Fruit fly (Drosophila melanogaster) whole organism, embryonic: Measurements from ENCODE around the gene Pisd.

ENCODE experiments used
- Adf1 ChIP-seq: fragments of 200-800 bp; sonication (Bioruptor generic); IDR thresholded peaks from 2 replicates; pipeline ENCODE4 v1.3.6; 2022; ENCODE audit warnings: missing biosample characterization, missing genetic modification characterization
- Asciz ChIP-seq: fragments of 200-800 bp; sonication (Bioruptor generic); optimal IDR thresholded peaks from 2 replicates; lab custom pipeline; 2017; ENCODE audit warnings: missing biosample characterization, mild to moderate bottlenecking, missing genetic modification characterization, missing genetic modification reagents
- Atf-2 ChIP-seq: fragments of 200-800 bp; sonication (Bioruptor generic); optimal IDR thresholded peaks from 2 replicates; lab custom pipeline; 2016; ENCODE audit warnings: missing biosample characterization, missing genetic modification characterization
- Atf6 ChIP-seq: fragments of 200-800 bp; sonication (Bioruptor generic); IDR thresholded peaks from 2 replicates; pipeline ENCODE4 v1.3.6; 2022; ENCODE audit warnings: missing biosample characterization, missing genetic modification characterization
- CG10543 ChIP-seq: fragments of 200-800 bp; sonication (Bioruptor generic); optimal IDR thresholded peaks from 3 replicates; lab custom pipeline; 2017; ENCODE audit warnings: missing biosample characterization, mild to moderate bottlenecking, missing genetic modification characterization, moderate library complexity
- CG14860 ChIP-seq: fragments of 200-800 bp; sonication (Bioruptor generic); IDR thresholded peaks from 3 replicates; pipeline ENCODE4 v1.3.6; 2022; ENCODE audit warnings: missing biosample characterization, missing genetic modification characterization; ENCODE audit not compliant: partially characterized antibody
- CG1832 ChIP-seq: fragments of 200-800 bp; sonication (Bioruptor generic); optimal IDR thresholded peaks from 2 replicates; lab custom pipeline; 2017; ENCODE audit warnings: missing biosample characterization, mild to moderate bottlenecking, missing genetic modification characterization, inconsistent platforms
- CG18599 ChIP-seq: fragments of 200-800 bp; sonication (Bioruptor generic); optimal IDR thresholded peaks from 3 replicates; lab custom pipeline; 2017; ENCODE audit warnings: missing biosample characterization, missing genetic modification characterization, mild to moderate bottlenecking, moderate library complexity, missing genetic modification reagents
- CG18619 ChIP-seq: fragments of 200-800 bp; sonication (Bioruptor generic); optimal IDR thresholded peaks from 3 replicates; lab custom pipeline; 2017; ENCODE audit warnings: missing biosample characterization, mild to moderate bottlenecking, missing genetic modification characterization
- CG2120 ChIP-seq: fragments of 200-800 bp; sonication (Bioruptor generic); optimal IDR thresholded peaks from 3 replicates; lab custom pipeline; 2016; ENCODE audit warnings: missing biosample characterization, missing genetic modification characterization
- CG2202 ChIP-seq: fragments of 200-800 bp; sonication (Bioruptor generic); optimal IDR thresholded peaks from 2 replicates; lab custom pipeline; 2018; ENCODE audit warnings: missing biosample characterization, mild to moderate bottlenecking, missing genetic modification characterization
- CG2875 ChIP-seq: fragments of 200-800 bp; sonication (Bioruptor generic); optimal IDR thresholded peaks from 2 replicates; lab custom pipeline; 2017; ENCODE audit warnings: missing biosample characterization, mild to moderate bottlenecking, missing genetic modification characterization, missing genetic modification reagents
- CG32767 ChIP-seq: fragments of 200-800 bp; sonication (Bioruptor generic); IDR thresholded peaks from 2 replicates; pipeline ENCODE4 v1.3.6; 2022; ENCODE audit warnings: missing biosample characterization, missing genetic modification characterization
- CG3407 ChIP-seq: fragments of 200-800 bp; sonication (Bioruptor generic); optimal IDR thresholded peaks from 2 replicates; lab custom pipeline; 2018; ENCODE audit warnings: missing biosample characterization, mild to moderate bottlenecking, missing genetic modification characterization
- CG34224 ChIP-seq: fragments of 200-800 bp; sonication (Bioruptor generic); IDR thresholded peaks from 3 replicates; pipeline ENCODE4 v1.3.6; 2022; ENCODE audit warnings: missing biosample characterization, missing genetic modification characterization; ENCODE audit not compliant: partially characterized antibody
- CG4820 ChIP-seq: fragments of 200-800 bp; sonication (Bioruptor generic); optimal IDR thresholded peaks from 3 replicates; lab custom pipeline; 2016; ENCODE audit warnings: missing biosample characterization, missing genetic modification characterization
- CG6175 ChIP-seq: fragments of 200-800 bp; sonication (Bioruptor generic); IDR thresholded peaks from 3 replicates; pipeline ENCODE4 v1.3.6; 2022; ENCODE audit warnings: missing biosample characterization, missing genetic modification characterization
- CG8089 ChIP-seq: fragments of 200-800 bp; sonication (Bioruptor generic); optimal IDR thresholded peaks from 3 replicates; lab custom pipeline; 2016; ENCODE audit warnings: missing biosample characterization, missing genetic modification characterization
- CG8944 ChIP-seq: fragments of 200-800 bp; sonication (Bioruptor generic); optimal IDR thresholded peaks from 3 replicates; lab custom pipeline; 2016; ENCODE audit warnings: missing biosample characterization, missing genetic modification characterization
- Dll ChIP-seq: fragments of 200-800 bp; sonication (Bioruptor generic); IDR thresholded peaks from 4 replicates; pipeline ENCODE4 v1.3.6; 2022; ENCODE audit warnings: missing biosample characterization, missing genetic modification characterization; ENCODE audit not compliant: partially characterized antibody
- Drgx ChIP-seq: fragments of 200-800 bp; sonication (Bioruptor generic); IDR thresholded peaks from 2 replicates; pipeline ENCODE4 v1.3.6; 2022; ENCODE audit warnings: missing biosample characterization, missing genetic modification characterization
- ERR ChIP-seq: fragments of 200-800 bp; sonication (Bioruptor generic); optimal IDR thresholded peaks from 2 replicates; lab custom pipeline; 2016; ENCODE audit warnings: missing biosample characterization, missing genetic modification characterization
- Hr3 ChIP-seq: fragments of 200-800 bp; sonication (Bioruptor generic); optimal IDR thresholded peaks from 3 replicates; lab custom pipeline; 2016; ENCODE audit warnings: missing biosample characterization, missing genetic modification characterization
- Hsf ChIP-seq: fragments of 200-800 bp; sonication (Bioruptor generic); optimal IDR thresholded peaks from 3 replicates; lab custom pipeline; 2016; ENCODE audit warnings: missing biosample characterization, missing genetic modification characterization
- Med ChIP-seq: fragments of 200-800 bp; sonication (Bioruptor generic); peaks from one replicate; lab custom pipeline; 2016; ENCODE audit warnings: missing biosample characterization, missing genetic modification characterization, mild to moderate bottlenecking, inconsistent platforms, moderate library complexity
- Myb ChIP-seq: fragments of 200-800 bp; sonication (Bioruptor generic); optimal IDR thresholded peaks from 2 replicates; lab custom pipeline; 2016; ENCODE audit warnings: missing biosample characterization, missing genetic modification characterization
- Nf-YA ChIP-seq: fragments of 200-800 bp; sonication (Bioruptor generic); IDR thresholded peaks from 2 replicates; pipeline ENCODE4 v1.3.6; 2022; ENCODE audit warnings: missing biosample characterization, missing genetic modification characterization
- Opbp ChIP-seq: fragments of 200-800 bp; sonication (Bioruptor generic); IDR thresholded peaks from 3 replicates; pipeline ENCODE4 v1.3.6; 2022; ENCODE audit warnings: missing biosample characterization, missing genetic modification characterization; ENCODE audit not compliant: partially characterized antibody
- Sry-δ ChIP-seq: fragments of 200-800 bp; sonication (Bioruptor generic); optimal IDR thresholded peaks from 2 replicates; lab custom pipeline; 2016; ENCODE audit warnings: missing biosample characterization, missing genetic modification characterization
- amos ChIP-seq: fragments of 200-800 bp; sonication (Bioruptor generic); IDR thresholded peaks from 2 replicates; pipeline ENCODE4 v1.3.6; 2022; ENCODE audit warnings: missing biosample characterization, missing genetic modification characterization; ENCODE audit not compliant: partially characterized antibody
- bsh ChIP-seq, 2 experiments: fragments of 200-800 bp; sonication (Bioruptor generic); optimal IDR thresholded peaks; 2 replicates each; lab custom pipeline; 2017 to 2018; ENCODE audit warnings: mild to moderate bottlenecking in 2 of 2, missing biosample characterization in 2 of 2, missing genetic modification characterization in 2 of 2, moderate library complexity in 1 of 2
- cad ChIP-seq: fragments of >200 bp; optimal IDR thresholded peaks from 2 replicates; lab custom pipeline; 2017; ENCODE audit warnings: missing biosample characterization, missing genetic modification characterization
- dmrt11E ChIP-seq: fragments of 200-800 bp; sonication (Bioruptor generic); optimal IDR thresholded peaks from 3 replicates; lab custom pipeline; 2018; ENCODE audit warnings: missing biosample characterization, mild to moderate bottlenecking, missing genetic modification characterization, moderate library complexity
- dpn ChIP-seq, 2 experiments: fragments of 200-800 bp; sonication (Bioruptor generic); optimal IDR thresholded peaks; 3 replicates each; lab custom pipeline; 2016; ENCODE audit warnings: missing biosample characterization in 2 of 2, missing genetic modification characterization in 2 of 2
- dysf ChIP-seq: fragments of 200-800 bp; sonication (Bioruptor generic); IDR thresholded peaks from 3 replicates; pipeline ENCODE4 v1.3.6; 2022; ENCODE audit warnings: missing biosample characterization, missing genetic modification characterization
- eve ChIP-seq, 2 experiments: fragments of >200 bp; optimal IDR thresholded peaks; 2 replicates each; lab custom pipeline; 2017; ENCODE audit warnings: missing biosample characterization in 2 of 2, missing genetic modification characterization in 2 of 2
- fd64A ChIP-seq: fragments of 200-800 bp; sonication (Bioruptor generic); optimal IDR thresholded peaks from 3 replicates; lab custom pipeline; 2018; ENCODE audit warnings: missing biosample characterization, mild to moderate bottlenecking, missing genetic modification characterization
- hkb ChIP-seq, 2 experiments: fragments of 200-800 bp in 1 of 2; fragments of >200 bp in 1 of 2; sonication (Bioruptor generic) in 1 of 2; IDR thresholded peaks in 1 of 2; optimal IDR thresholded peaks in 1 of 2; 2 replicates each; pipeline versions ENCODE4 v1.3.6 to Lab custom; 2017 to 2022; ENCODE audit warnings: missing biosample characterization in 1 of 2, missing genetic modification characterization in 1 of 2
- ind ChIP-seq: fragments of 200-800 bp; sonication (Bioruptor generic); optimal IDR thresholded peaks from 3 replicates; lab custom pipeline; 2016; ENCODE audit warnings: missing biosample characterization, missing genetic modification characterization
- luna ChIP-seq: fragments of 200-800 bp; sonication (Bioruptor generic); optimal IDR thresholded peaks from 2 replicates; lab custom pipeline; 2016; ENCODE audit warnings: missing biosample characterization, missing genetic modification characterization
- nerfin-2 ChIP-seq: fragments of 200-800 bp; sonication (Bioruptor generic); IDR thresholded peaks from 2 replicates; pipeline ENCODE4 v1.3.6; 2022; ENCODE audit warnings: missing biosample characterization, missing genetic modification characterization; ENCODE audit not compliant: partially characterized antibody
- pum ChIP-seq: fragments of 200-800 bp; sonication (Bioruptor generic); optimal IDR thresholded peaks from 2 replicates; lab custom pipeline; 2016; ENCODE audit warnings: missing biosample characterization, missing genetic modification characterization
- scrt ChIP-seq: fragments of 200-800 bp; sonication (Bioruptor generic); optimal IDR thresholded peaks from 2 replicates; lab custom pipeline; 2018; ENCODE audit warnings: missing biosample characterization, mild to moderate bottlenecking, missing genetic modification characterization, moderate library complexity
- sisA ChIP-seq: fragments of 200-800 bp; sonication (Bioruptor generic); IDR thresholded peaks from 2 replicates; pipeline ENCODE4 v1.3.6; 2022; ENCODE audit warnings: missing biosample characterization, missing genetic modification characterization
- tap ChIP-seq: fragments of 200-800 bp; optimal IDR thresholded peaks from 3 replicates; lab custom pipeline; 2019; ENCODE audit warnings: missing biosample characterization, mild to moderate bottlenecking, missing genetic modification characterization, moderate library complexity
- tll ChIP-seq, 2 experiments: fragments of 200-800 bp in 1 of 2; fragments of >200 bp in 1 of 2; sonication (Bioruptor generic) in 1 of 2; optimal IDR thresholded peaks; 2 replicates each; lab custom pipeline; 2017 to 2019; ENCODE audit warnings: missing biosample characterization in 2 of 2, missing genetic modification characterization in 2 of 2, mild to moderate bottlenecking in 1 of 2, moderate library complexity in 1 of 2
- trem ChIP-seq: fragments of 200-800 bp; optimal IDR thresholded peaks from 3 replicates; lab custom pipeline; 2019; ENCODE audit warnings: missing biosample characterization, mild to moderate bottlenecking, missing genetic modification characterization, moderate library complexity
- ttk ChIP-seq: fragments of 200-800 bp; sonication (Bioruptor generic); IDR thresholded peaks from 2 replicates; pipeline ENCODE4 v2.1.2; 2022; ENCODE audit warnings: missing biosample characterization, missing genetic modification characterization
- wdn ChIP-seq: fragments of 200-800 bp; sonication (Bioruptor generic); IDR thresholded peaks from 2 replicates; pipeline ENCODE4 v1.3.6; 2022; ENCODE audit warnings: missing biosample characterization, missing genetic modification characterization

Pisd gene

dm6 chr3R:24047226-24047976, 3.2 kb upstream of the Pisd start, which contains the start of gene CG5986 (continued):
- TF ChIP-seq ind (GFP tag; lab: Kevin White, UChicago) (no peak), eve (GFP tag; optimal IDR thresholded peaks at IDR 0.05; lab: Kevin White, UChicago) (no peak), CG2120 (no peak), scrt (GFP tag; lab: Kevin White, UChicago) (no peak), CG2202 (no peak), fd64A (GFP tag; lab: Kevin White, UChicago) (no peak), Med (GFP tag; lab: Kevin White, UChicago) (peak; percentile 72), CG18599 (GFP tag; lab: Kevin White, UChicago) (peak; percentile 3), Opbp (GFP tag; lab: Robert Waterston, UW) (no peak), Nf-YA (GFP tag; lab: Robert Waterston, UW) (no peak), cad (no peak), CG14860 (no peak), Hr3 (GFP tag; lab: Kevin White, UChicago) (no peak), CG4820 (GFP tag; lab: Kevin White, UChicago) (no peak), Drgx (peak; percentile 72), CG1832 (GFP tag; lab: Kevin White, UChicago) (no peak), luna (no peak), hkb (optimal IDR thresholded peaks at IDR 0.05; lab: Kevin White, UChicago) (no peak), hkb (GFP tag; IDR thresholded peaks at IDR 0.05; lab: Robert Waterston, UW) (no peak), Atf-2 (no peak), wdn (no peak), nerfin-2 (GFP tag; lab: Robert Waterston, UW) (no peak), ERR (GFP tag; lab: Kevin White, UChicago) (peak; percentile 64), Asciz (GFP tag; lab: Kevin White, UChicago) (no peak), CG34224 (GFP tag; lab: Robert Waterston, UW) (no peak), pum (no peak), tap (no peak), CG8944 (GFP tag; lab: Kevin White, UChicago) (no peak), Sry-δ (GFP tag; lab: Kevin White, UChicago) (no peak), CG32767 (GFP tag; lab: Robert Waterston, UW) (peak; percentile 37; the same call in 1 of the 2 replicates), dpn (GFP tag; optimal IDR thresholded peaks at IDR 0.05; lab: Kevin White, UChicago) (no peak), Atf6 (GFP tag; lab: Robert Waterston, UW) (peak; percentile 33; the same call in 1 of the 2 replicates), CG8089 (GFP tag; lab: Kevin White, UChicago) (no peak), dmrt11E (no peak), CG3407 (GFP tag; lab: Kevin White, UChicago) (no peak), Myb (GFP tag; lab: Kevin White, UChicago) (no peak), CG10543 (GFP tag; lab: Kevin White, UChicago) (peak; percentile 19), bsh (GFP tag; optimal IDR thresholded peaks at IDR 0.05; lab: Kevin White, UChicago) (peak in 1 of 2 experiments; percentile 36), trem (tag; lab: Kevin White, UChicago) (no peak), amos (GFP tag; lab: Robert Waterston, UW) (no peak), tll (GFP tag; optimal IDR thresholded peaks at IDR 0.05; lab: Kevin White, UChicago) (no peak), Hsf (GFP tag; lab: Kevin White, UChicago) (no peak), ttk (GFP tag; lab: Robert Waterston, UW) (no peak), dysf (GFP tag; lab: Robert Waterston, UW) (no peak), Dll (GFP tag; lab: Robert Waterston, UW) (no peak), CG6175 (no peak), sisA (GFP tag; lab: Robert Waterston, UW) (no peak), CG18619 (no peak), CG2875 (no peak), Adf1 (GFP tag; lab: Robert Waterston, UW) (peak; percentile 30; the same call in 1 of the 2 replicates)
